Fruit fly (Drosophila melanogaster) ovary, adult (tissue): ENCODE results near the gene Rheb.

Experiments used
- CG17801 ChIP-seq: fragments of 200-800 bp; optimal IDR thresholded peaks from 2 replicates; lab custom pipeline; 2019; ENCODE audit warnings: missing biosample characterization, mild to moderate bottlenecking, missing genetic modification characterization, moderate library complexity; ENCODE audit not compliant: partially characterized antibody

Rheb gene

DNA sequence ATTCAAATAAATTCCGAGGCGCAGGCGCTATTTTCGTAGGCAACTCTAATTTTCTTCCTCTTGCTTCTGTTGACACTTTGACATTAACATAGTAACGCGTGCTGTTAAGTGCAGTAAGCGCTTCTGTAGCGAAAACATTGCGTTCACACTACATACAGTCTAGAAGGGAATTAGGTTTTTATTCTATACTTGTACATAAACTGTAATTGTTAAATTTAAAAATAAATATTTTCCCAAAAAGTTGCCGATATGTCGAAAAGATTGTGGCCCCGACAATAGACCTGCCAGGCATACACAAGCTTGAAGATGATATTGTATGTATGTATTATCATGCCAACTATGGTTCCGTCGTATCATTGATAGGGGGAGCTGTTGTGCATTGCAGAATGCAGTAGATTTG, 37.8 kb downstream of the Rheb start, which contains the start of gene asl:
Gene asl (minus strand): TSS at position 67 of the 400 bp plus-strand sequence.
- TF ChIP-seq CG17801 = no peak

dm6 chr3R:5608422-5608821, 39.7 kb downstream of the Rheb start:
- no peak for TF ChIP-seq CG17801

- no peak for TF ChIP-seq CG17801
Measured at dm6 chr3R:5610656-5611055, 41.9 kb downstream of the Rheb start.

- TF ChIP-seq CG17801 = no peak
Measured at dm6 chr3R:5611167-5611566, 42.4 kb downstream of the Rheb start.

DNA sequence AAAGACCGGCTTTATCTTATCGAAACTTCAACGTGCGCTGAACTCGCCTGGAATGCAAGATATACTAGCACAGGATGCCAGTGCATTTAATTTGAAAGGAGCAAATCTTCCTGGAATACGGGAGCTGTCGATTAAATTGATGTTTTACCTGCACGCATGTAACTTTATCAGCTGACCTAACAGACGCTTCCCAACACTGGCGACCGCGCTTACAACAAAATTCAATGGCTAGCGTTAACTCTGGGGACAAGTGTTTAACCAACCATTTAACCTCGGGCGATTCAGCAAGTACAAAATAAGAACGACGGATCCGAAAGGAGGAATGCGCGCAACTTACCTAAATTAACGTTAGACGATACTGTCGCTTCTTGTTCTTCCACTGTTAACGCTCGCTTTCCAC, 43.0 kb downstream of the Rheb start:
- TF ChIP-seq CG17801 = peak; percentile 4

DNA sequence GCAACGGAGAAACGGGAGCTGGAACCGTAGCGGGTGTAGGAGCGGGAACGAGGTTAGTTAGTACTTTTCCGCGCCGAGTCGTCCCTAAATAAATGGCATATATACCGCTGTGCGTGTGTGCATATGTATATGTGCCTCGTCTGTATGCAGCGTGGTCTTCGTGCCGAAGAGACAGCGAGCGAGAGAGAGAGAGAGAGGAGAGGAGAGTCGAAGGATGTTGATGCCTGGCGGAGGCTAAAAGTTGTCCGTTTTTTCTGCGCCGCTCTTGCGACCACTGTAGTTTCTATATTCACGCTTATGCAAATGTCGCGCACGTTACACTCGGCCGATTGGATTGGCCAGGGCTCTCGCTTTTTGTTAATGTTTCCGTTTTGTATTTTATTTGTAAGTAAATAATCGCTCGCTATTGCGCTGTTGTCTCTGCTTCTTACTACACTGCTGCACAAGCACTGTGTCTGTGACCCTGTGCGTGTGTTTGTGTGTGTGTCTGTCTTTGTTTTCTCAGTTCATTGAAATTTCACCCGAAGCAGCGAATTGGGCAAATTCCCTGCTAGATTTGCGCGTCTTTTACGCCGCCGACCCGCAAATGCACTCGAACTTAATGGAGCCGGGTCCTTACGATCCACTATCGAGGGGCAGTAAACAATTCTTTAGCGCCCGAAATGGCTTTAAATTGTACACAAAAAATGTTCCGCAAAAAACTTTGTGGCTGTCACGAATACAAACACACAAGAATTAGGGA, 43.8 kb downstream of the Rheb start, which contains the start of gene Rga:
Gene Rga (minus strand): TSS at position 741 of the 742 bp plus-strand sequence.
- TF ChIP-seq CG17801 = no peak

DNA sequence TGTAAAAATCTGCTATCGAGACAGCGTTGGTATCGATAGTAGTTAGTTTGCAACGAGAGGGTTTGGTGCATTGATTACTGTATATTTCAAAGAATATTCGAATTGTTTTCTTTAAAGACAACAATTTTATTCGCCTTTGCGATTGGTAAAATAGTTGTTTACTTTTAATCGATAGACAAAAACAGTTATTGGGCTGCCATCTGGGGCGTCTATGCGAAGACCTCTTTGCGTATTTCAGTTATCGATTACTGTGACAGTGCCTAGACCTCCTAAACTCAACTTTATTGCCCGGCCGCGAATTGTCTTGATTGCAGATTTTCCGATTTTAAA, 44.4 kb downstream of the Rheb start, which contains the start of gene Atu:
Gene Atu (plus strand): TSS at position 245 of the 330 bp plus-strand sequence.
- peak; percentile 55 for TF ChIP-seq CG17801

dm6 chr3R:5615484-5615883, 46.8 kb downstream of the Rheb start:
- TF ChIP-seq CG17801 = no peak

dm6 chr3R:5617923-5618623, 49.4 kb downstream of the Rheb start:
- no peak for TF ChIP-seq CG17801
